1 fruit fly cellular context compared by ENCODE assay signal in genomic region chr3R:18997388-18998287, dm6.
A peak's percentile ranks its signal among the peaks of the same experiment; 100 is the strongest.
TF ChIP-seq lines count a peak whose summit lies in the region.

No protein-coding gene starts in this region.

TF ChIP-seq in whole organism, embryonic, 481 proteins besides CTCF, POLR2A, EP300 and RAD21 (continued from another document and continues in another):
- TF ChIP-seq CG10462 (GFP tag; optimal IDR thresholded peaks at IDR 0.05; lab: Kevin White, UChicago) (peak; percentile 83), Stat92E (GFP tag; optimal IDR thresholded peaks at IDR 0.05; lab: Kevin White, UChicago) (peak in 1 of 3 experiments; percentile 76), insv (GFP tag; optimal IDR thresholded peaks at IDR 0.05; lab: Kevin White, UChicago) (peak; percentile 14 to 64), CG32767 (GFP tag; IDR thresholded peaks at IDR 0.05; lab: Robert Waterston, UW) (peak; percentile 75), wdn (GFP tag; IDR thresholded peaks at IDR 0.05; lab: Robert Waterston, UW) (no peak), dmrt99B (tag; optimal IDR thresholded peaks at IDR 0.05; lab: Kevin White, UChicago) (peak; percentile 62), CG34224 (GFP tag; IDR thresholded peaks at IDR 0.05; lab: Robert Waterston, UW; ENCODE audit: partially characterized antibody) (no peak), chm (GFP tag; IDR thresholded peaks at IDR 0.05; lab: Robert Waterston, UW) (peak; percentile 69), Lim3 (GFP tag; IDR thresholded peaks at IDR 0.05; lab: Robert Waterston, UW) (no peak), CG12155 (GFP tag; optimal IDR thresholded peaks at IDR 0.05; lab: Kevin White, UChicago) (no peak), CG10321 (GFP tag; IDR thresholded peaks at IDR 0.05; lab: Robert Waterston, UW) (peak; percentile 45; the same call in 1 of the 2 replicates), CG15479 (GFP tag; optimal IDR thresholded peaks at IDR 0.05; lab: Kevin White, UChicago) (peak; percentile 65), CG2116 (GFP tag; optimal IDR thresholded peaks at IDR 0.05; lab: Kevin White, UChicago) (peak; percentile 76), tx (GFP tag; optimal IDR thresholded peaks at IDR 0.05; lab: Kevin White, UChicago) (peak; percentile 8), Atf-2 (GFP tag; optimal IDR thresholded peaks at IDR 0.05; lab: Kevin White, UChicago) (peak; percentile 73), cad (GFP tag; optimal IDR thresholded peaks at IDR 0.05; lab: Kevin White, UChicago) (no peak), NC2β (GFP tag; optimal IDR thresholded peaks at IDR 0.05; lab: Kevin White, UChicago) (peak; percentile 77), CG3281 (GFP tag; optimal IDR thresholded peaks at IDR 0.05; lab: Kevin White, UChicago) (no peak), CG18262 (tag; optimal IDR thresholded peaks at IDR 0.05; lab: Kevin White, UChicago) (peak; percentile 53), CG3995 (GFP tag; optimal IDR thresholded peaks at IDR 0.05; lab: Kevin White, UChicago) (no peak), lab (GFP tag; optimal IDR thresholded peaks at IDR 0.05; lab: Kevin White, UChicago) (peak; percentile 26), sug (tag; optimal IDR thresholded peaks at IDR 0.05; lab: Kevin White, UChicago) (peak; percentile 41), HmgD (GFP tag; optimal IDR thresholded peaks at IDR 0.05; lab: Kevin White, UChicago) (no peak), Bteb2 (GFP tag; optimal IDR thresholded peaks at IDR 0.05; lab: Kevin White, UChicago) (peak; percentile 26), hbn (GFP tag; IDR thresholded peaks at IDR 0.05; lab: Robert Waterston, UW; ENCODE audit: partially characterized antibody) (no peak), CG32772 (GFP tag; IDR thresholded peaks at IDR 0.05; lab: Robert Waterston, UW) (no peak), CG3838 (GFP tag; optimal IDR thresholded peaks at IDR 0.05; lab: Kevin White, UChicago) (peak; percentile 80), CG8924 (tag; optimal IDR thresholded peaks at IDR 0.05; lab: Kevin White, UChicago) (peak; percentile 67), CG31441 (GFP tag; IDR thresholded peaks at IDR 0.05; lab: Robert Waterston, UW) (peak; percentile 74), wor (GFP tag; IDR thresholded peaks at IDR 0.05; lab: Robert Waterston, UW) (peak; percentile 20; the same call in 1 of the 2 replicates), pan (optimal IDR thresholded peaks at IDR 0.05; lab: Kevin White, UChicago) (no peak), pan (GFP tag; optimal IDR thresholded peaks at IDR 0.05 in 1 of 2, IDR thresholded peaks at IDR 0.05 in 1 of 2) (no peak), CG12104 (GFP tag; optimal IDR thresholded peaks at IDR 0.05; lab: Kevin White, UChicago) (peak; percentile 39), CG17186 (GFP tag; optimal IDR thresholded peaks at IDR 0.05; lab: Kevin White, UChicago) (peak; percentile 56), CG6813 (GFP tag; optimal IDR thresholded peaks at IDR 0.05; lab: Kevin White, UChicago) (peak; percentile 79), btn (GFP tag; optimal IDR thresholded peaks at IDR 0.05; lab: Kevin White, UChicago) (no peak), hkb (optimal IDR thresholded peaks at IDR 0.05; lab: Kevin White, UChicago) (no peak), hkb (GFP tag; IDR thresholded peaks at IDR 0.05; lab: Robert Waterston, UW) (peak; percentile 68), CG10431 (GFP tag; optimal IDR thresholded peaks at IDR 0.05; lab: Kevin White, UChicago) (peak; percentile 93), CG17359 (tag; optimal IDR thresholded peaks at IDR 0.05; lab: Kevin White, UChicago) (peak; percentile 65), tin (GFP tag; optimal IDR thresholded peaks at IDR 0.05; lab: Kevin White, UChicago) (no peak), CG11247 (GFP tag; IDR thresholded peaks at IDR 0.05; lab: Robert Waterston, UW) (no peak; the same call in 1 of the 2 replicates), CG5245 (GFP tag; optimal IDR thresholded peaks at IDR 0.05; lab: Kevin White, UChicago) (no peak), ham (GFP tag; IDR thresholded peaks at IDR 0.05; lab: Robert Waterston, UW) (no peak), fu2 (GFP tag; optimal IDR thresholded peaks at IDR 0.05; lab: Kevin White, UChicago) (no peak), CG3847 (GFP tag; IDR thresholded peaks at IDR 0.05; lab: Robert Waterston, UW) (peak; percentile 33; the same call in 1 of the 2 replicates), CG17385 (GFP tag; optimal IDR thresholded peaks at IDR 0.05; lab: Kevin White, UChicago) (peak; percentile 69), sd (tag; optimal IDR thresholded peaks at IDR 0.05; lab: Kevin White, UChicago) (peak; percentile 13), Pdp1 (GFP tag; optimal IDR thresholded peaks at IDR 0.05; lab: Kevin White, UChicago) (peak in 1 of 2 experiments; percentile 38), CG17361 (GFP tag; IDR thresholded peaks at IDR 0.05; lab: Robert Waterston, UW) (peak; percentile 48; the same call in 2 of the 3 replicates), grn (GFP tag; optimal IDR thresholded peaks at IDR 0.05; lab: Kevin White, UChicago) (peak; percentile 91), CG17829 (tag; optimal IDR thresholded peaks at IDR 0.05; lab: Kevin White, UChicago) (peak; percentile 26), seq (GFP tag; IDR thresholded peaks at IDR 0.05; lab: Robert Waterston, UW) (peak; percentile 61; the same call in 1 of the 2 replicates), CG16813 (GFP tag; IDR thresholded peaks at IDR 0.05; lab: Robert Waterston, UW; ENCODE audit: partially characterized antibody) (no peak), CG8290 (GFP tag; optimal IDR thresholded peaks at IDR 0.05; lab: Kevin White, UChicago) (no peak), CG8290 (tag; optimal IDR thresholded peaks at IDR 0.05; lab: Kevin White, UChicago) (peak; percentile 64 to 97), MESR4 (GFP tag; optimal IDR thresholded peaks at IDR 0.05; lab: Kevin White, UChicago) (peak; percentile 39), CG12391 (tag; optimal IDR thresholded peaks at IDR 0.05; lab: Kevin White, UChicago) (peak; percentile 71), CG15514 (GFP tag; optimal IDR thresholded peaks at IDR 0.05; lab: Kevin White, UChicago) (no peak), CG2120 (GFP tag; optimal IDR thresholded peaks at IDR 0.05; lab: Kevin White, UChicago) (no peak), CG10209 (GFP tag; optimal IDR thresholded peaks at IDR 0.05; lab: Kevin White, UChicago) (peak; percentile 91), CG2202 (tag; optimal IDR thresholded peaks at IDR 0.05; lab: Kevin White, UChicago) (peak; percentile 99), Sry-β (GFP tag; optimal IDR thresholded peaks at IDR 0.05; lab: Kevin White, UChicago) (peak; percentile 53), Taf1 (GFP tag; IDR thresholded peaks at IDR 0.05; lab: Robert Waterston, UW) (no peak), Bdp1 (GFP tag; optimal IDR thresholded peaks at IDR 0.05; lab: Kevin White, UChicago) (peak; percentile 73), pho (GFP tag; optimal IDR thresholded peaks at IDR 0.05; lab: Kevin White, UChicago) (no peak), en (GFP tag; optimal IDR thresholded peaks at IDR 0.05; lab: Kevin White, UChicago) (peak; percentile 41), eyg (GFP tag; optimal IDR thresholded peaks at IDR 0.05; lab: Kevin White, UChicago) (no peak), exex (tag; optimal IDR thresholded peaks at IDR 0.05; lab: Kevin White, UChicago) (peak; percentile 5), CHES-1-like (GFP tag; optimal IDR thresholded peaks at IDR 0.05; lab: Kevin White, UChicago) (peak; percentile 72), CG8281 (tag; optimal IDR thresholded peaks at IDR 0.05; lab: Kevin White, UChicago) (peak; percentile 64), CG15269 (tag; optimal IDR thresholded peaks at IDR 0.05; lab: Kevin White, UChicago) (peak; percentile 44), ara (GFP tag; IDR thresholded peaks at IDR 0.05; lab: Robert Waterston, UW) (peak; percentile 82), klu (GFP tag; IDR thresholded peaks at IDR 0.05; lab: Robert Waterston, UW) (no peak), CG13775 (GFP tag; optimal IDR thresholded peaks at IDR 0.05; lab: Kevin White, UChicago) (peak; percentile 65), stc (GFP tag; IDR thresholded peaks at IDR 0.05; lab: Robert Waterston, UW) (peak; percentile 79; the same call in 1 of the 2 replicates), GATAe (GFP tag; conservative IDR thresholded peaks at IDR 0.05; lab: Robert Waterston, UW) (no peak), BEAF-32 (GFP tag; optimal IDR thresholded peaks at IDR 0.05; lab: Kevin White, UChicago) (no peak), Ada2b (GFP tag; IDR thresholded peaks at IDR 0.05; lab: Robert Waterston, UW) (no peak), CG30020 (tag; optimal IDR thresholded peaks at IDR 0.05; lab: Kevin White, UChicago) (peak; percentile 19), slp2 (GFP tag; optimal IDR thresholded peaks at IDR 0.05; lab: Kevin White, UChicago) (peak; percentile 17), CG18764 (GFP tag; optimal IDR thresholded peaks at IDR 0.05; lab: Kevin White, UChicago) (peak; percentile 25), yki (optimal IDR thresholded peaks at IDR 0.05; lab: Kevin White, UChicago) (no peak), Rx (GFP tag; IDR thresholded peaks at IDR 0.05; lab: Robert Waterston, UW) (0 out of 2 replicates have a peak, but pooled peaks have one; percentile 27), CG34376 (GFP tag; optimal IDR thresholded peaks at IDR 0.05; lab: Kevin White, UChicago) (no peak), z (GFP tag; IDR thresholded peaks at IDR 0.05; lab: Robert Waterston, UW) (no peak), CG6683 (GFP tag; optimal IDR thresholded peaks at IDR 0.05; lab: Kevin White, UChicago) (peak; percentile 17), CG33213 (GFP tag; optimal IDR thresholded peaks at IDR 0.05; lab: Kevin White, UChicago) (peak; percentile 6), croc (GFP tag; conservative IDR thresholded peaks at IDR 0.05; lab: Robert Waterston, UW) (no peak; the same call in 2 of the 3 replicates), kay (GFP tag; optimal IDR thresholded peaks at IDR 0.05; lab: Kevin White, UChicago) (no peak), sc (optimal IDR thresholded peaks at IDR 0.05; lab: Kevin White, UChicago) (no peak), sc (GFP tag; optimal IDR thresholded peaks at IDR 0.05; lab: Kevin White, UChicago) (peak; percentile 95), CG13624 (GFP tag; optimal IDR thresholded peaks at IDR 0.05; lab: Kevin White, UChicago) (no peak), D (optimal IDR thresholded peaks at IDR 0.05; lab: Kevin White, UChicago) (no peak), D (GFP tag; optimal IDR thresholded peaks at IDR 0.05; lab: Kevin White, UChicago) (peak; percentile 79), CG15073 (GFP tag; optimal IDR thresholded peaks at IDR 0.05; lab: Kevin White, UChicago) (peak; percentile 20), ken (GFP tag; IDR thresholded peaks at IDR 0.05; lab: Robert Waterston, UW) (peak; percentile 54; the same call in 2 of the 3 replicates), E2f1 (GFP tag; IDR thresholded peaks at IDR 0.05; lab: Robert Waterston, UW) (no peak; the same call in 1 of the 2 replicates), Fer3 (tag; optimal IDR thresholded peaks at IDR 0.05; lab: Kevin White, UChicago) (no peak), CG8388 (GFP tag; optimal IDR thresholded peaks at IDR 0.05; lab: Kevin White, UChicago) (peak; percentile 82), CG4854 (GFP tag; optimal IDR thresholded peaks at IDR 0.05; lab: Kevin White, UChicago) (peak; percentile 5), peb (GFP tag; IDR thresholded peaks at IDR 0.05; lab: Robert Waterston, UW) (0 out of 2 replicates have a peak, but pooled peaks have one; percentile 10), cg (GFP tag; optimal IDR thresholded peaks at IDR 0.05; lab: Kevin White, UChicago) (no peak), ab (GFP tag; optimal IDR thresholded peaks at IDR 0.05; lab: Kevin White, UChicago) (no peak), ATbp (GFP tag; optimal IDR thresholded peaks at IDR 0.05; lab: Kevin White, UChicago) (peak; percentile 98), trem (tag; optimal IDR thresholded peaks at IDR 0.05; lab: Kevin White, UChicago) (peak; percentile 52), CrebB (tag; optimal IDR thresholded peaks at IDR 0.05; lab: Kevin White, UChicago) (peak; percentile 90), CG12299 (tag; optimal IDR thresholded peaks at IDR 0.05; lab: Kevin White, UChicago) (peak; percentile 86), Eip74EF (GFP tag; optimal IDR thresholded peaks at IDR 0.05; lab: Kevin White, UChicago) (peak in 1 of 2 experiments; percentile 69), Mes4 (GFP tag; optimal IDR thresholded peaks at IDR 0.05; lab: Kevin White, UChicago) (peak; percentile 76), nerfin-1 (tag; optimal IDR thresholded peaks at IDR 0.05; lab: Kevin White, UChicago) (peak; percentile 76), Scr (GFP tag; IDR thresholded peaks at IDR 0.05; lab: Robert Waterston, UW; ENCODE audit: partially characterized antibody) (no peak), disco-r (GFP tag; optimal IDR thresholded peaks at IDR 0.05; lab: Kevin White, UChicago) (no peak), Sox102F (GFP tag; optimal IDR thresholded peaks at IDR 0.05; lab: Kevin White, UChicago) (peak; percentile 78), zfh2 (GFP tag; optimal IDR thresholded peaks at IDR 0.05; lab: Kevin White, UChicago) (no peak), CG12942 (GFP tag; optimal IDR thresholded peaks at IDR 0.05; lab: Kevin White, UChicago) (peak; percentile 48), CG8359 (GFP tag; optimal IDR thresholded peaks at IDR 0.05; lab: Kevin White, UChicago; ENCODE audit: borderline replicate concordance) (peak; percentile 5), Blimp-1 (GFP tag; optimal IDR thresholded peaks at IDR 0.05; lab: Kevin White, UChicago) (peak; percentile 64), Xrp1 (GFP tag; IDR thresholded peaks at IDR 0.05; lab: Robert Waterston, UW) (peak; percentile 89), CG14014 (GFP tag; IDR thresholded peaks at IDR 0.05; lab: Robert Waterston, UW) (peak; percentile 54; the same call in 1 of the 2 replicates), onecut (GFP tag; IDR thresholded peaks at IDR 0.05; lab: Robert Waterston, UW) (peak; percentile 67), nau (GFP tag; optimal IDR thresholded peaks at IDR 0.05; lab: Kevin White, UChicago) (peak; percentile 68), unpg (GFP tag; optimal IDR thresholded peaks at IDR 0.05; lab: Kevin White, UChicago) (peak; percentile 78), jumu (GFP tag; optimal IDR thresholded peaks at IDR 0.05; lab: Kevin White, UChicago) (no peak), CG11504 (tag; optimal IDR thresholded peaks at IDR 0.05; lab: Kevin White, UChicago) (peak; percentile 49), tup (GFP tag; optimal IDR thresholded peaks at IDR 0.05; lab: Kevin White, UChicago) (peak; percentile 74), CG13296 (GFP tag; optimal IDR thresholded peaks at IDR 0.05; lab: Kevin White, UChicago) (peak; percentile 31), Jarid2 (GFP tag; optimal IDR thresholded peaks at IDR 0.05; lab: Kevin White, UChicago) (no peak), CG6175 (GFP tag; IDR thresholded peaks at IDR 0.05; lab: Robert Waterston, UW) (no peak), tna (GFP tag; IDR thresholded peaks at IDR 0.05; lab: Robert Waterston, UW; ENCODE audit: partially characterized antibody) (no peak), otp (GFP tag; IDR thresholded peaks at IDR 0.05; lab: Robert Waterston, UW) (peak; percentile 96)
